Worm (Caenorhabditis elegans) whole organism, young adult: ENCODE measurements around the gene F58H1.6.

ENCODE experiments used
- F57C9.4 ChIP-seq: sonication (generic microtip); optimal IDR thresholded peaks from 2 replicates; lab custom pipeline; 2017; ENCODE audit warnings: mild to moderate bottlenecking, missing genetic modification characterization, missing compliant biosample characterization
- Y67H2A.10 ChIP-seq: fragments of 200-800 bp; sonication (Bioruptor generic); conservative IDR thresholded peaks from 2 replicates; pipeline ENCODE4 v1.3.6; 2022; ENCODE audit warnings: missing genetic modification reagents, missing genetic modification characterization, missing compliant biosample characterization
- akir-1 ChIP-seq: fragments of 200-800 bp; sonication (Bioruptor generic); optimal IDR thresholded peaks from 2 replicates; lab custom pipeline; 2018; ENCODE audit warnings: mild to moderate bottlenecking, missing genetic modification characterization, moderate library complexity, missing compliant biosample characterization
- atf-7 ChIP-seq: sonication (generic microtip); optimal IDR thresholded peaks from 2 replicates; lab custom pipeline; 2017; ENCODE audit warnings: mild to moderate bottlenecking, missing genetic modification characterization, missing compliant biosample characterization
- bed-1 ChIP-seq: fragments of 200-800 bp; sonication (Bioruptor generic); IDR thresholded peaks from 2 replicates; pipeline ENCODE4 v1.3.6; 2022; ENCODE audit warnings: missing genetic modification reagents, missing genetic modification characterization, missing compliant biosample characterization
- ceh-100 ChIP-seq: fragments of 200-800 bp; sonication (Bioruptor generic); IDR thresholded peaks from 2 replicates; pipeline ENCODE4 v1.3.6; 2022; ENCODE audit warnings: missing genetic modification reagents, missing genetic modification characterization, missing compliant biosample characterization
- ceh-79 ChIP-seq: sonication (generic microtip); optimal IDR thresholded peaks from 2 replicates; lab custom pipeline; 2017; ENCODE audit warnings: mild to moderate bottlenecking, missing genetic modification characterization, missing compliant biosample characterization
- ceh-91 ChIP-seq: fragments of 200-800 bp; sonication (Bioruptor generic); IDR thresholded peaks from 2 replicates; pipeline ENCODE4 v1.3.6; 2022; ENCODE audit warnings: missing genetic modification reagents, missing genetic modification characterization, missing compliant biosample characterization
- dpff-1 ChIP-seq: sonication (generic microtip); optimal IDR thresholded peaks from 2 replicates; lab custom pipeline; 2017; ENCODE audit warnings: mild to moderate bottlenecking, missing genetic modification characterization, missing compliant biosample characterization
- efl-1 ChIP-seq: fragments of 150-350 bp; optimal IDR thresholded peaks from 2 replicates; lab custom pipeline; 2014; ENCODE audit warnings: missing biosample characterization, missing genetic modification reagents, missing genetic modification characterization
- egrh-3 ChIP-seq: fragments of 200-800 bp; sonication (Bioruptor generic); IDR thresholded peaks from 2 replicates; pipeline ENCODE4 v1.3.6; 2022; ENCODE audit warnings: missing genetic modification reagents, missing genetic modification characterization, missing compliant biosample characterization
- gei-17 ChIP-seq: fragments of 200-800 bp; sonication (Bioruptor generic); optimal IDR thresholded peaks from 2 replicates; lab custom pipeline; 2018; ENCODE audit warnings: mild to moderate bottlenecking, missing genetic modification characterization, missing compliant biosample characterization
- him-1 ChIP-seq: sonication (generic microtip); optimal IDR thresholded peaks from 2 replicates; lab custom pipeline; 2016; ENCODE audit warnings: missing genotype, missing genetic modification reagents, missing genetic modification characterization, missing compliant biosample characterization
- hrde-1 ChIP-seq: sonication (generic microtip); optimal IDR thresholded peaks from 2 replicates; lab custom pipeline; 2016; ENCODE audit warnings: missing genetic modification characterization, mild to moderate bottlenecking, missing compliant biosample characterization, moderate library complexity, missing genotype, missing genetic modification reagents, borderline replicate concordance
- hsf-1 ChIP-seq: fragments of 200-800 bp; sonication (Bioruptor generic); IDR thresholded peaks from 2 replicates; pipeline ENCODE4 v1.3.6; 2022; ENCODE audit warnings: missing genetic modification reagents, missing genetic modification characterization, missing compliant biosample characterization
- lin-54 ChIP-seq: fragments of 200-800 bp; sonication (Bioruptor generic); optimal IDR thresholded peaks from 2 replicates; lab custom pipeline; 2018; ENCODE audit warnings: mild to moderate bottlenecking, missing genetic modification characterization, missing compliant biosample characterization
- lir-1 ChIP-seq: fragments of 200-800 bp; sonication (Bioruptor generic); conservative IDR thresholded peaks from 2 replicates; pipeline ENCODE4 v1.3.6; 2022; ENCODE audit warnings: missing genetic modification reagents, missing genetic modification characterization, missing compliant biosample characterization
- lsy-27 ChIP-seq: sonication (generic microtip); optimal IDR thresholded peaks from 2 replicates; lab custom pipeline; 2017; ENCODE audit warnings: missing genetic modification characterization, mild to moderate bottlenecking, missing compliant biosample characterization, antibody characterized with exemption, missing genotype, borderline replicate concordance; ENCODE audit not compliant: insufficient read depth
- mes-4 ChIP-seq: sonication (generic microtip); optimal IDR thresholded peaks from 2 replicates; lab custom pipeline; 2016; ENCODE audit warnings: missing genotype, missing genetic modification characterization, missing compliant biosample characterization
- mxl-1 ChIP-seq: sonication (generic microtip); optimal IDR thresholded peaks from 2 replicates; lab custom pipeline; 2016; ENCODE audit warnings: missing genetic modification characterization, missing compliant biosample characterization
- nfya-2 ChIP-seq: fragments of 200-800 bp; sonication (Bioruptor generic); IDR thresholded peaks from 2 replicates; pipeline ENCODE4 v1.3.6; 2022; ENCODE audit warnings: missing genetic modification reagents, missing genetic modification characterization, missing compliant biosample characterization
- nhr-120 ChIP-seq: fragments of 200-800 bp; sonication (Bioruptor generic); IDR thresholded peaks from 2 replicates; pipeline ENCODE4 v1.3.6; 2022; ENCODE audit warnings: missing genetic modification characterization, missing compliant biosample characterization
- nhr-80 ChIP-seq: sonication (generic microtip); optimal IDR thresholded peaks from 2 replicates; lab custom pipeline; 2016; ENCODE audit warnings: missing genetic modification characterization, missing compliant biosample characterization
- rcor-1 ChIP-seq: fragments of 200-800 bp; sonication (Bioruptor generic); IDR thresholded peaks from 2 replicates; pipeline ENCODE4 v1.3.6; 2022; ENCODE audit warnings: missing genetic modification reagents, missing genetic modification characterization, missing compliant biosample characterization
- sdz-38 ChIP-seq: sonication (generic microtip); optimal IDR thresholded peaks from 2 replicates; lab custom pipeline; 2016; ENCODE audit warnings: missing genotype, missing genetic modification characterization, missing compliant biosample characterization
- snpc-1.3 ChIP-seq: sonication (generic microtip); optimal IDR thresholded peaks from 2 replicates; lab custom pipeline; 2017; ENCODE audit warnings: missing genetic modification characterization, mild to moderate bottlenecking, missing compliant biosample characterization, antibody characterized with exemption, moderate library complexity, missing genotype, missing genetic modification reagents; ENCODE audit not compliant: insufficient read depth
- snpc-3.4 ChIP-seq: sonication (generic microtip); optimal IDR thresholded peaks from 2 replicates; lab custom pipeline; 2017; ENCODE audit warnings: missing genetic modification characterization, mild to moderate bottlenecking, missing compliant biosample characterization, antibody characterized with exemption, moderate library complexity, missing genotype, missing genetic modification reagents
- tbx-9 ChIP-seq: sonication (generic microtip); optimal IDR thresholded peaks from 2 replicates; lab custom pipeline; 2016; ENCODE audit warnings: borderline replicate concordance, missing genetic modification characterization, inconsistent platforms, missing compliant biosample characterization
- unc-130 ChIP-seq: sonication (generic microtip); optimal IDR thresholded peaks from 2 replicates; lab custom pipeline; 2016; ENCODE audit warnings: missing genetic modification reagents, missing genetic modification characterization, missing compliant biosample characterization
- xnd-1 ChIP-seq: sonication (generic microtip); optimal IDR thresholded peaks from 2 replicates; lab custom pipeline; 2016; ENCODE audit warnings: missing genotype, missing genetic modification reagents, missing genetic modification characterization, missing compliant biosample characterization
- zfh-2 ChIP-seq: fragments of 200-800 bp; sonication (Bioruptor generic); conservative IDR thresholded peaks from 2 replicates; pipeline ENCODE4 v1.3.6; 2022; ENCODE audit warnings: missing genetic modification reagents, missing genetic modification characterization, missing compliant biosample characterization
- ztf-18 ChIP-seq: sonication (generic microtip); optimal IDR thresholded peaks from 2 replicates; lab custom pipeline; 2016; ENCODE audit warnings: missing genotype, mild to moderate bottlenecking, missing genetic modification characterization, missing compliant biosample characterization
- ztf-26 ChIP-seq: sonication (generic microtip); optimal IDR thresholded peaks from 2 replicates; lab custom pipeline; 2017; ENCODE audit warnings: missing genetic modification characterization, missing compliant biosample characterization
- ztf-6 ChIP-seq: fragments of 200-800 bp; sonication (Bioruptor generic); IDR thresholded peaks from 2 replicates; pipeline ENCODE4 v1.3.6; 2022; ENCODE audit warnings: missing genetic modification reagents, missing genetic modification characterization, missing compliant biosample characterization

Gene F58H1.6

DNA sequence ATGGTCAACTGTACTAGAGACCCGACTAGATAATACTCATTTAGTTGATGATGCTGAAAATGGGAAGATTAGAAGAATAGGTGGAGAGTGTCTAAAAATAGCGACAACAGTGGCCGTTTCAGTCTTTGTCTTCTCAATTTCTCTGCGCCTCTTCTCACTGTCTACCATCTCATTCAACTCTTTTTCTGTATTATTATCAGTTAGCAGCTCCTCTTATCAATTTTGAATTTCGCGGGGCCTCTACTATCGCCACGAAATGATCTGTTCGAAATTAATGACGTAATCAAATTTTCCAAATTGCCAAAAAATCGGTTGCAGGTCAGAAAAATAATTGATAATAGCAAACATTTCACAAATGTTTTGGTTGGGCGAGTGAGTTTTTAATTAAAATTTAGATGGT, 761 bp upstream of the F58H1.6 start:
- TF ChIP-seq atf-7 (tag; lab: Kevin White, UChicago) (peak; percentile 70), mxl-1 (tag; lab: Kevin White, UChicago) (no peak), nhr-80 (tag; lab: Kevin White, UChicago) (peak; percentile 84)

DNA sequence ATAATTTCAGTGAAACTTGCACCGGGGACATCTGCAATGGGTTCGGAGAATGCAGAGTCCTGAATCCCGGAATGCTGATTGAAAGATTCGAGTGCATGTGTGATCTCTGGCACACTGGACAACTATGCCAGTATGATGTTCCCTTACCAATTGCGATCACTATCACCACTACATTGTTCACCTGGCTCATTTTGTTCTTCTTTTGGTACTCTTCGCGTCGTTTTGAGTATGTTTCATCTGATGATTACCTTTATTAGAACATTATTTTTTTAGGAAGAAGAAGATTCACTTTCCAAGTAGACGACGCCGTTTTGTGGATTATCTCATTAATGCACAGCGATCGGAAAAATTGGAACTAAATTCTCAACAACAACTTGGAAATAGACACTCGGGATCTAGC, 1.3 kb downstream of the F58H1.6 start:
- TF ChIP-seq lsy-27 (tag; lab: Kevin White, UChicago) (no peak), unc-130 (GFP tag; lab: Kevin White, UChicago) (no peak), lin-54 (GFP tag; lab: Kevin White, UChicago) (no peak)

DNA sequence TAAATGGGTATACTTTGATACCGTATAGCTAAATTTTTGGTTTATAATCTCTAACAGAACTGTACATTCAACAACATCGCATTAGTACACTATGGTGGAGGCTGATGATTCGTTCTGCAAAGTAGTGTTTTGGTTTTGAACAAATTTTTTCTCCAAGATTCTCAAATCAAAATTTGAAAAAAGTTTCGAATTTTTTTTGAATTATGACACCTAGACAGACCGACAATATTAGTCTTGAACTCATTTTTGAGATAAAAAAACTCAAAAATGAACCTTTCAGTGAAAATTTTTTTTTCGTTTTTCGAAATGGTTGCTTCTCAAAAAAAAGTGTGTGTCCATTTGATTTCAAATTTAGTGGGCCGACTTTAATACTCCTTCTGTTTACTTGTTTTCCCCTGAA, 3.0 kb downstream of the F58H1.6 start:
- TF ChIP-seq nfya-2 (GFP tag; lab: Robert Waterston, UW), result no peak
- no peak for TF ChIP-seq ceh-91
- TF ChIP-seq tbx-9, result no peak
- no peak for TF ChIP-seq bed-1
- no peak for TF ChIP-seq lir-1
- no peak for TF ChIP-seq zfh-2 (GFP tag; lab: Robert Waterston, UW)
- TF ChIP-seq ceh-79 (tag; lab: Kevin White, UChicago), result no peak
- TF ChIP-seq ztf-6 (GFP tag; lab: Robert Waterston, UW), result no peak
- no peak for TF ChIP-seq sdz-38
- TF ChIP-seq Y67H2A.10 (GFP tag; lab: Robert Waterston, UW), result no peak

DNA sequence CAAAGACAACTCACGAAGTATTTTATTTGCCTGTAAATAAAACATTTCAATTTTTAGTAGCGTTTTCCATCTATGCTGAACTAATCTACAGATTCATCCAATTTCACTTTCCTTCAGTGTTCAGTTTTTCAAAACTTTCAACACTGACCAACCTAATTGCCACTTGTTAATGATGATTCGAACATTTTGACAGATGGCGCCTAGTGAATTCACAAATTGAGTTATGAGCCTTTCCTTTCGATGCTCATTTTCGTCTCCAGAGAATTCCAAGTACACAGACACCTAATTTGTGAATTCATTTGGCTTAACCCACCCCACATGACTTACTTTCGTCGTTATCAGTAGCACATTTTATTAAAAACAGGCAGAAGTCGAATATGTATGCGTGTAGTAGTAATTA, 4.4 kb downstream of the F58H1.6 start:
- TF ChIP-seq snpc-3.4 (tag; lab: Kevin White, UChicago) (no peak), xnd-1 (tag; lab: Kevin White, UChicago) (no peak), mxl-1 (tag; lab: Kevin White, UChicago) (no peak), hrde-1 (tag; lab: Kevin White, UChicago) (no peak), mes-4 (tag; lab: Kevin White, UChicago) (no peak), tbx-9 (no peak), nhr-120 (GFP tag; lab: Robert Waterston, UW) (no peak), hsf-1 (no peak), F57C9.4 (tag; lab: Kevin White, UChicago) (no peak), atf-7 (tag; lab: Kevin White, UChicago) (no peak)

DNA sequence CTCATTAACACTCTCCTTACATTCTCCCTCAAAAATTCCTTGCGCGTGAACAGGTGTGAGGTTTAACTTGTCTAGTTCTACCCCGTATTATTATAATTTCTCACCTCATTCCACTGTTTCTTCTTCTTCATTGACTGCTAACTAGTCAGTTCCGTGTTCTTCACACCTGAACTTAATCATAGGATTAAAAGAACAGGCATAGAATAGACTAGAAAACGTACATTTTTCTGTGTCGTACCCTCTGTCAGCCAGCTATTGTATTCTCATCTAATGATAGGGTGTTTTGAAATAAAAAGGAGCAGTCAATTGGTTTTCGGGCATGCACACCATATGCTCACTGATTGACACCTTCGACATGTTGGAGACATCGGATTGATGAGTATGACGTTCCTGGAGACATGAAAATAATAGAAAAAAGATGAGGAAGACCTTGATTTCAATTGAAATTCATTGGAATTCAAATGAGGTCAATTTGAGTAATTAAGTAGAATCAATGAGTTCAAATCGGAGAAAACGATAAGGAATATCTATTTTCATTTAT, 5.1 kb downstream of the F58H1.6 start:
- TF ChIP-seq egrh-3 (GFP tag; lab: Robert Waterston, UW) (no peak), snpc-1.3 (tag; lab: Kevin White, UChicago) (no peak), ztf-6 (GFP tag; lab: Robert Waterston, UW) (no peak), akir-1 (GFP tag; lab: Kevin White, UChicago) (no peak), xnd-1 (tag; lab: Kevin White, UChicago) (no peak), him-1 (tag; lab: Kevin White, UChicago) (no peak), rcor-1 (GFP tag; lab: Robert Waterston, UW) (no peak), efl-1 (GFP tag; lab: Kevin White, UChicago) (no peak), ztf-18 (tag; lab: Kevin White, UChicago) (no peak), ceh-100 (no peak), ztf-26 (no peak), gei-17 (GFP tag; lab: Kevin White, UChicago) (no peak), dpff-1 (tag; lab: Kevin White, UChicago) (no peak)
